Worm (Caenorhabditis elegans) whole organism, early embryonic: ENCODE data around the gene T10D4.14.

Source experiments
- B0310.2 ChIP-seq: sonication (generic microtip); optimal IDR thresholded peaks from 2 replicates; lab custom pipeline; 2016; ENCODE audit warnings: mild to moderate bottlenecking, missing genetic modification characterization, missing compliant biosample characterization
- F13C5.2 ChIP-seq: sonication (generic microtip); optimal IDR thresholded peaks from 2 replicates; lab custom pipeline; 2017; ENCODE audit warnings: mild to moderate bottlenecking, missing genetic modification characterization, inconsistent platforms, missing compliant biosample characterization
- aly-1 ChIP-seq: sonication (generic microtip); optimal IDR thresholded peaks from 2 replicates; lab custom pipeline; 2016; ENCODE audit warnings: missing genetic modification characterization, missing compliant biosample characterization
- ama-1 ChIP-seq: fragments of 150-350 bp; optimal IDR thresholded peaks from 2 replicates; lab custom pipeline; 2014
- ceh-13 ChIP-seq: fragments of 200-800 bp; sonication (Bioruptor generic); optimal IDR thresholded peaks from 2 replicates; lab custom pipeline; 2018; ENCODE audit warnings: mild to moderate bottlenecking, missing genetic modification characterization, missing compliant biosample characterization
- ceh-36 ChIP-seq: sonication (generic microtip); optimal IDR thresholded peaks from 2 replicates; lab custom pipeline; 2016; ENCODE audit warnings: missing genetic modification characterization, inconsistent platforms, missing compliant biosample characterization
- ets-7 ChIP-seq: sonication (generic microtip); optimal IDR thresholded peaks from 2 replicates; lab custom pipeline; 2016; ENCODE audit warnings: missing genotype, missing genetic modification characterization, missing compliant biosample characterization
- flt-1 ChIP-seq: fragments of 200-800 bp; sonication (Bioruptor generic); IDR thresholded peaks from 2 replicates; pipeline ENCODE4 v1.3.6; 2022; ENCODE audit warnings: missing genetic modification characterization, missing compliant biosample characterization
- hmbx-1 ChIP-seq: sonication (generic microtip); optimal IDR thresholded peaks from 2 replicates; lab custom pipeline; 2016; ENCODE audit warnings: mild to moderate bottlenecking, missing genetic modification characterization, missing compliant biosample characterization
- hmg-4 ChIP-seq: fragments of 200-800 bp; sonication (Bioruptor generic); optimal IDR thresholded peaks from 2 replicates; lab custom pipeline; 2018; ENCODE audit warnings: mild to moderate bottlenecking, missing genetic modification characterization, missing compliant biosample characterization
- hnd-1 ChIP-seq: sonication (generic microtip); optimal IDR thresholded peaks from 2 replicates; lab custom pipeline; 2016; ENCODE audit warnings: missing genetic modification characterization, missing compliant biosample characterization
- pes-1 ChIP-seq: fragments of 200-800 bp; sonication (Bioruptor generic); IDR thresholded peaks from 2 replicates; pipeline ENCODE4 v1.3.6; 2022; ENCODE audit warnings: missing genetic modification reagents, missing genetic modification characterization, missing compliant biosample characterization
- scrt-1 ChIP-seq: fragments of 200-800 bp; sonication (Bioruptor generic); IDR thresholded peaks from 2 replicates; pipeline ENCODE4 v1.3.6; 2022; ENCODE audit warnings: missing genetic modification characterization, missing compliant biosample characterization
- sea-1 ChIP-seq: fragments of 200-800 bp; sonication (Bioruptor generic); conservative IDR thresholded peaks from 2 replicates; pipeline ENCODE4 v1.3.6; 2022; ENCODE audit warnings: missing genetic modification characterization, missing compliant biosample characterization
- tbx-11 ChIP-seq: fragments of 200-800 bp; sonication (Bioruptor generic); IDR thresholded peaks from 2 replicates; pipeline ENCODE4 v1.3.6; 2022; ENCODE audit warnings: missing genetic modification characterization, missing compliant biosample characterization
- tbx-37 ChIP-seq: fragments of 200-800 bp; sonication (Bioruptor generic); conservative IDR thresholded peaks from 2 replicates; pipeline ENCODE4 v1.3.6; 2022; ENCODE audit warnings: missing genetic modification reagents, missing genetic modification characterization, missing compliant biosample characterization
- tra-4 ChIP-seq: sonication (generic microtip); optimal IDR thresholded peaks from 2 replicates; lab custom pipeline; 2017; ENCODE audit warnings: missing genetic modification characterization, missing compliant biosample characterization

T10D4.14 gene

ce11 chrII:3111147-3111546, 40.4 kb downstream of the T10D4.14 start, which contains the start of gene Y25C1A.13:
Y25C1A.13 (minus strand) TSS chrII:3111247.
- TF ChIP-seq ets-7 (tag; lab: Kevin White, UChicago) (no peak), flt-1 (no peak), tbx-11 (no peak), hnd-1 (tag; lab: Kevin White, UChicago) (no peak), ama-1 (lab: Kevin White, UChicago) (no peak), B0310.2 (tag; lab: Kevin White, UChicago) (no peak), ceh-13 (no peak), sea-1 (GFP tag; lab: Robert Waterston, UW) (no peak), pes-1 (GFP tag; lab: Robert Waterston, UW) (no peak), hmg-4 (GFP tag; lab: Kevin White, UChicago) (no peak), tbx-37 (GFP tag; lab: Robert Waterston, UW) (no peak), aly-1 (tag; lab: Kevin White, UChicago) (no peak), F13C5.2 (tag; lab: Kevin White, UChicago) (no peak), ceh-36 (tag; lab: Kevin White, UChicago) (no peak), scrt-1 (no peak), tra-4 (no peak)

ce11 chrII:3110099-3110498, 41.4 kb downstream of the T10D4.14 start:
- no peak for TF ChIP-seq tbx-37 (GFP tag; lab: Robert Waterston, UW)
- TF ChIP-seq ceh-36 (tag; lab: Kevin White, UChicago) = no peak
- TF ChIP-seq hmbx-1 (tag; lab: Kevin White, UChicago) = no peak
- no peak for TF ChIP-seq tbx-11
- TF ChIP-seq tra-4 = no peak
- no peak for TF ChIP-seq B0310.2 (tag; lab: Kevin White, UChicago)
- no peak for TF ChIP-seq hmg-4 (GFP tag; lab: Kevin White, UChicago)

DNA sequence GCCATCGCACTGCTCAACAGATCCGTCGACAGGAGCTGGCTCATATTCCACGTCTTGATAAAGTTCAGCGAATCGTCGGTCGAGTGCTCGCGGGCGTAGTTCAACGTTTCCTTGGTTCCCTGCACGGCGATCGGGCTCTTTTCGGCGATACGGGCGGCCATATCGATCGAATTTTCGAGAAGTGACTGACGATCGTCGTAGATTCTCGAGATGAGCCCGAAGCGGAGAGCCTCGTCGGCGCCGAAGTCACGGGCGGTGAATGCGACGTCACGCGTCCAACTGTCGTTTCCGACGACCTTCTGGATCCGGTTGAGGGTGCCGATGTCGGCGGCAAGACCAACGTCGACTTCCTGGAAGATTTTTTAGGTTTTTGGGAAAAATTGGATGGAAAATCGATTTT, 42.0 kb downstream of the T10D4.14 start:
- TF ChIP-seq ceh-36 (tag; lab: Kevin White, UChicago) (no peak), pes-1 (GFP tag; lab: Robert Waterston, UW) (no peak), ceh-13 (no peak), tra-4 (no peak), tbx-11 (no peak), tbx-37 (GFP tag; lab: Robert Waterston, UW) (no peak), scrt-1 (no peak), hnd-1 (tag; lab: Kevin White, UChicago) (no peak), ets-7 (tag; lab: Kevin White, UChicago) (no peak), B0310.2 (tag; lab: Kevin White, UChicago) (no peak), hmg-4 (GFP tag; lab: Kevin White, UChicago) (no peak), ama-1 (lab: Kevin White, UChicago) (no peak), F13C5.2 (tag; lab: Kevin White, UChicago) (no peak), sea-1 (GFP tag; lab: Robert Waterston, UW) (no peak), aly-1 (tag; lab: Kevin White, UChicago) (no peak), flt-1 (no peak), hmbx-1 (tag; lab: Kevin White, UChicago) (no peak)

- TF ChIP-seq flt-1 (no peak), ceh-13 (no peak)
Observed at ce11 chrII:3108101-3108500, 43.4 kb downstream of the T10D4.14 start.

DNA sequence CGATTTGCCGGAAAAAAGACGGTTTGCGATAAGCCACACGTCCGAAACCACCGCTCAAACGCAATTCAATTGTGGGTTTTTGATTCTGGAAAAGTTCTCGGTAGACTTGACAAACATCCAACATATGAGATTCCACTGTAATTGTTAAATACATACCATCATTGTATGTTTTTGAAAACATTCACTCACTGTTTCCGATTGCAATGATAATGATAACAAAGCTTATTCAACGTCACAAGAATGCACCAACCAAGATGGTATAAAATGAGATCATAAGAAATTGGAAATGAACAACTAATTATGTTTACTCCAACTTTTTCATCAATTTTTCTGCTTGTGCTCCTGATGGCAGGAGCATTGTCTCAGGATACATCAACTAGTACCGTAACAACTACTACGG, 45.8 kb downstream of the T10D4.14 start, which contains the start of gene clec-122:
clec-122 (plus strand) TSS at position 301 of the 400 bp plus-strand sequence.
- TF ChIP-seq hmbx-1 (tag; lab: Kevin White, UChicago) (no peak), pes-1 (GFP tag; lab: Robert Waterston, UW) (no peak)

- TF ChIP-seq aly-1 (tag; lab: Kevin White, UChicago) (no peak), hmg-4 (GFP tag; lab: Kevin White, UChicago) (no peak), ceh-36 (tag; lab: Kevin White, UChicago) (no peak), scrt-1 (no peak), pes-1 (GFP tag; lab: Robert Waterston, UW) (no peak)
Observed at ce11 chrII:3102018-3102417, 49.5 kb downstream of the T10D4.14 start, which contains the start of gene clec-121. clec-121 (plus strand) TSS chrII:3102318.
